Fruit fly (Drosophila melanogaster): ENCODE results near the gene CG1143.

DNA sequence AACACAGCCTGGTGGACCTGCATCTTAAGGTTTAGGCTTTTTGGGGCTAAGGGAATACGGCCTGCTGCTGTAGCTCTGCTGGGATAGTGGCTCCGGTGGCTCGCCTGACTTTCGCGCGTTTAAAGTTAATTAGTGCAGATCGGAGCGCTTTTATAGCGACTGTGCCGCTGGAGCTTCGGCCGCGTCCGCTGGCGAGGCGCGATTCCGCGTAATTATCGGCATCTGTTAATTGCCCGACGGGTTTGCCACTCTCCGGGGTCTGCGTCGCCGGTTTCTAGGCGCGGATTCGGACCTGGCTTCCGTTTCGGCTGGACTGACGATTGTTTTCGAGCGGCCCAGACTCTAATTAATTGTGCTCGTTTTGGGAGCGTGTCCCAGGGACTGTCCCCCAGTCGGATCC lies 1.8 kb upstream of the CG1143 start, which contains the start of gene CG14949:
- TF ChIP-seq HLH106 (tag; optimal IDR thresholded peaks at IDR 0.05) (no peak), usp (GFP tag; optimal IDR thresholded peaks at IDR 0.05) (no peak), dmrt93B (GFP tag; optimal IDR thresholded peaks at IDR 0.05) (no peak), psq (GFP tag; optimal IDR thresholded peaks at IDR 0.05) (no peak), br (GFP tag; optimal IDR thresholded peaks at IDR 0.05) (no peak), CrebA (GFP tag; optimal IDR thresholded peaks at IDR 0.05; ENCODE audit: borderline replicate concordance) (no peak), pan (optimal IDR thresholded peaks at IDR 0.05) (no peak), Vsx2 (GFP tag; optimal IDR thresholded peaks at IDR 0.05; ENCODE audit: partially characterized antibody) (no peak), jim (GFP tag; optimal IDR thresholded peaks at IDR 0.05) (no peak), GATAd (GFP tag; optimal IDR thresholded peaks at IDR 0.05) (no peak), Hnf4 (GFP tag; optimal IDR thresholded peaks at IDR 0.05) (no peak)

Measured in whole organism, wandering third instar larva.